Worm (Caenorhabditis elegans): ENCODE data around the gene spr-2.

The spr-2 gene

DNA sequence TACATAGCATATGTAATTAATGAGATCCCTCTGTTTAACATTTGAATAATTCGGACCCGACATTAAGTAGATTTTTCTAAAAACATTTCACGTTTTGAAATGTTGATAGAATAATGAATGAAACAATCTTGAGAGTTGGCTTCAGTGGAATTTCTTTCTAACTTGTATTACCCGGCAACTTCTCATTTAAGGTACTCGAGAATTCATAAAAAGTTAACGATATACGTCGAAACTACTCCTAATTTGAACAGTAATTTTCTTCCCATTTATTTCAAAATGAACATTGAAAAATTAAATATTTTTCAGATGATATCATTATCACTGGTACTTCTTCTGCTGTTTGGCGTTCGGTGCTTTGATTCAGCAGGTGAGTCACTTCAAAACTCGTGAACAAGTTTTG lies 15.5 kb downstream of the spr-2 start, which contains the start of gene C27B7.7:
TSS of gene C27B7.7 (plus strand) at position 301 of the 400 bp plus-strand sequence.
- TF ChIP-seq ceh-36 (tag; optimal IDR thresholded peaks at IDR 0.05) (no peak), scrt-1 (GFP tag; IDR thresholded peaks at IDR 0.05) (no peak), hnd-1 (tag; optimal IDR thresholded peaks at IDR 0.05) (no peak), aly-1 (tag; optimal IDR thresholded peaks at IDR 0.05) (no peak), ama-1 (optimal IDR thresholded peaks at IDR 0.05) (no peak), hmbx-1 (tag; optimal IDR thresholded peaks at IDR 0.05) (no peak), hmg-4 (GFP tag; optimal IDR thresholded peaks at IDR 0.05) (no peak), tbx-11 (GFP tag; IDR thresholded peaks at IDR 0.05) (no peak), tbx-37 (GFP tag; conservative IDR thresholded peaks at IDR 0.05) (no peak), sea-1 (GFP tag; conservative IDR thresholded peaks at IDR 0.05) (no peak), ceh-13 (GFP tag; optimal IDR thresholded peaks at IDR 0.05) (no peak), tra-4 (tag; optimal IDR thresholded peaks at IDR 0.05) (no peak), B0310.2 (tag; optimal IDR thresholded peaks at IDR 0.05) (no peak)

DNA sequence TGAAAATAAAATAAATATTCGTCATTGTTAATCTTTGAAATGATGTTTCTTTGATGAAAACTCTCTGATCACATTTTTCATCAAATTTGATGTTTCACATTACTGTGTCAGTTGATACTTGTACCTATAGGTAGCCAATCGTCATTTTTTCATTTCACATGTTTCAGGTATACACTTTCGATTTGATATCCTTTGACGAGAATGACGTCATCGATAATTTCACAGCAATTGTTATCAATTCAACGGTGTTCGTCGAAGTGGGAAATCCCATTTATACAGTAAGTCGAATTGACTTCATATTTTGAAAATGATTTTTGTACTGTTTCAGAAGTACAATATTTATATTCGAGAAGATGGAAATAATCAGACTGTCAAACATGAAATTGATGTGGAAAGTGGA lies 22.9 kb downstream of the spr-2 start:
- TF ChIP-seq aly-1 (tag; optimal IDR thresholded peaks at IDR 0.05) (no peak), hnd-1 (tag; optimal IDR thresholded peaks at IDR 0.05) (no peak), sea-1 (GFP tag; conservative IDR thresholded peaks at IDR 0.05) (no peak), F13C5.2 (tag; optimal IDR thresholded peaks at IDR 0.05) (no peak), ama-1 (optimal IDR thresholded peaks at IDR 0.05) (no peak), ceh-36 (tag; optimal IDR thresholded peaks at IDR 0.05) (no peak), flt-1 (GFP tag; IDR thresholded peaks at IDR 0.05) (no peak), tbx-37 (GFP tag; conservative IDR thresholded peaks at IDR 0.05) (no peak), scrt-1 (GFP tag; IDR thresholded peaks at IDR 0.05) (no peak), hmbx-1 (tag; optimal IDR thresholded peaks at IDR 0.05) (no peak), ets-7 (tag; optimal IDR thresholded peaks at IDR 0.05) (no peak), tbx-11 (GFP tag; IDR thresholded peaks at IDR 0.05) (no peak), B0310.2 (tag; optimal IDR thresholded peaks at IDR 0.05) (no peak), ceh-13 (GFP tag; optimal IDR thresholded peaks at IDR 0.05) (no peak), tra-4 (tag; optimal IDR thresholded peaks at IDR 0.05) (no peak), hmg-4 (GFP tag; optimal IDR thresholded peaks at IDR 0.05) (no peak), pes-1 (GFP tag; IDR thresholded peaks at IDR 0.05) (no peak)

DNA sequence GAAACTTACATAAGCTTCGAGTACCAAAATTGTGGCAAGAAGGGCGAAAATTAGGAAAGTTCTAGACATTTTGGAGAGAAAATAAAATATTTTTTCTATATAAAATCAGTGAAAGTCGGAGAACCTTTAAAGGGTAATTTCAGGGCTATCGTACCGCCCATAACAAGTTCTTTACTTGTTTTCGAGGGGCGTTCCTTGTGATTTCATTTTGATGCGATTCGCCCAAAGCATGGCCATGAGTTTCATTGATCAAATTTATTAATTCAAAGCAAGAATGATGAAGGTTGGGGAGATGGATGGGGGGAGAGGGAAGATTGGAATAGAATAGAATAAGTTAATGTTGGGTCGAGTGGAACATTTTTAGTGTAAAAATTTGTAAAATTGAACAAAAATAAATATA lies 24.7 kb downstream of the spr-2 start, which contains the start of gene C27B7.9:
TSS of gene C27B7.9 (minus strand) at position 101 of the 400 bp plus-strand sequence.
- TF ChIP-seq hnd-1 (tag; optimal IDR thresholded peaks at IDR 0.05): no peak
- TF ChIP-seq hmg-4 (GFP tag; optimal IDR thresholded peaks at IDR 0.05): no peak
- TF ChIP-seq hmbx-1 (tag; optimal IDR thresholded peaks at IDR 0.05): no peak
- no peak for TF ChIP-seq B0310.2 (tag; optimal IDR thresholded peaks at IDR 0.05)
- TF ChIP-seq ceh-36 (tag; optimal IDR thresholded peaks at IDR 0.05): no peak
- no peak for TF ChIP-seq tra-4 (tag; optimal IDR thresholded peaks at IDR 0.05)
- TF ChIP-seq F13C5.2 (tag; optimal IDR thresholded peaks at IDR 0.05): no peak
- TF ChIP-seq scrt-1 (GFP tag; IDR thresholded peaks at IDR 0.05): no peak
- no peak for TF ChIP-seq aly-1 (tag; optimal IDR thresholded peaks at IDR 0.05)
- TF ChIP-seq tbx-11 (GFP tag; IDR thresholded peaks at IDR 0.05): no peak
- TF ChIP-seq ama-1 (optimal IDR thresholded peaks at IDR 0.05): no peak
- TF ChIP-seq tbx-37 (GFP tag; conservative IDR thresholded peaks at IDR 0.05): no peak
- TF ChIP-seq flt-1 (GFP tag; IDR thresholded peaks at IDR 0.05): no peak
- no peak for TF ChIP-seq pes-1 (GFP tag; IDR thresholded peaks at IDR 0.05)

DNA sequence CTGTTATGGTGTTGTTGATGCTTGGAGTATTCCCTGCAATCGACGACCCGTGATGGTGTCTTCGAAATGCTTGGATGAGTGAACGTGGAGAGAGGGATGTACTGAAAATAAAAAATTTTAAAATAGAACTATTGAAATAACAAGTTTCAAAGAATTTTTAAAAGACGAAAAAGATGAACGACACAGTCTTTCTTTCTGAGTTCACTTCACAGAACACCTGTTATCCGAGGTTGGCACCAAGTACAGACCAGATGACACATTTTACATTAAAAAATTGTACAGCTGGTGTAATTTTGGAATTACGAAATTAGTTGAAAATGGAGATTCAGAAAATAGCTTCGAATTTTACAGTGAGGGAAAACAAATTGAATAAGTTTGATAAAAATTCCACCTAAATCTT lies 27.5 kb downstream of the spr-2 start, which contains the start of gene rap-1:
TSS of gene rap-1 (minus strand) at position 101 of the 400 bp plus-strand sequence.
- TF ChIP-seq hmg-4 (GFP tag; optimal IDR thresholded peaks at IDR 0.05): no peak
- TF ChIP-seq ama-1 (optimal IDR thresholded peaks at IDR 0.05): no peak
- no peak for TF ChIP-seq scrt-1 (GFP tag; IDR thresholded peaks at IDR 0.05)
- TF ChIP-seq aly-1 (tag; optimal IDR thresholded peaks at IDR 0.05): no peak
- no peak for TF ChIP-seq sea-1 (GFP tag; conservative IDR thresholded peaks at IDR 0.05)
- no peak for TF ChIP-seq tbx-37 (GFP tag; conservative IDR thresholded peaks at IDR 0.05)
- TF ChIP-seq F13C5.2 (tag; optimal IDR thresholded peaks at IDR 0.05): no peak
- TF ChIP-seq flt-1 (GFP tag; IDR thresholded peaks at IDR 0.05): no peak
- no peak for TF ChIP-seq pes-1 (GFP tag; IDR thresholded peaks at IDR 0.05)
- TF ChIP-seq ceh-13 (GFP tag; optimal IDR thresholded peaks at IDR 0.05): no peak
- no peak for TF ChIP-seq B0310.2 (tag; optimal IDR thresholded peaks at IDR 0.05)
- TF ChIP-seq hmbx-1 (tag; optimal IDR thresholded peaks at IDR 0.05): no peak
- no peak for TF ChIP-seq hnd-1 (tag; optimal IDR thresholded peaks at IDR 0.05)
- no peak for TF ChIP-seq tbx-11 (GFP tag; IDR thresholded peaks at IDR 0.05)

DNA sequence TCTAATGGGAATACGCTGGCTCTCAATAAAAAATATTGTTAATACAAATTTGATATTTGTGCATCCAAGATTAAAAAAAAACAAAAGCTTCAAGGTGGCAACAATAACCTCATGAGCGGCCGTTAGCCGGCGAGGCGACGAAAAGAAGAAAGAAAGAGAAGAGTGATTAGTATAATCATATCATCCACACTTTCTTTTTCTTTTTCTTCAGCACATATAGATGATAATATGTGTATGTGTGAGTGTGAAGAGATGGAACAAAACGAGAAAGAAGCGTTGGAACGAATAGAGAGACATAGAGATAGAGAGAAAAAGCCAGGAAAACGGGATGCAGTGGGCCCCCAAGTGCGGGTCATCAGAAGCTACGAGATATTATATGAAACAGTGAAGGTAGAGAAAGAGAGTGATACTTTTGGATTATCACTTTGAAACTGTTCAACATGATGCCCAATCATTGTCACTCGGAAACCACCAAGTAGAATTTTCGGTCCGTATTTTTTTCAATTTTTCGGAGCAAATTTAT lies 29.1 kb downstream of the spr-2 start:
- TF ChIP-seq hmg-4 (GFP tag; optimal IDR thresholded peaks at IDR 0.05) (no peak), ceh-36 (tag; optimal IDR thresholded peaks at IDR 0.05) (no peak), aly-1 (tag; optimal IDR thresholded peaks at IDR 0.05) (no peak), hmbx-1 (tag; optimal IDR thresholded peaks at IDR 0.05) (no peak), tbx-37 (GFP tag; conservative IDR thresholded peaks at IDR 0.05) (no peak), sea-1 (GFP tag; conservative IDR thresholded peaks at IDR 0.05) (no peak), pes-1 (GFP tag; IDR thresholded peaks at IDR 0.05) (no peak), ets-7 (tag; optimal IDR thresholded peaks at IDR 0.05) (no peak), F13C5.2 (tag; optimal IDR thresholded peaks at IDR 0.05) (no peak), ama-1 (optimal IDR thresholded peaks at IDR 0.05) (no peak), tra-4 (tag; optimal IDR thresholded peaks at IDR 0.05) (no peak), hnd-1 (tag; optimal IDR thresholded peaks at IDR 0.05) (no peak), flt-1 (GFP tag; IDR thresholded peaks at IDR 0.05) (no peak), scrt-1 (GFP tag; IDR thresholded peaks at IDR 0.05) (no peak), tbx-11 (GFP tag; IDR thresholded peaks at IDR 0.05) (no peak), B0310.2 (tag; optimal IDR thresholded peaks at IDR 0.05) (no peak)

DNA sequence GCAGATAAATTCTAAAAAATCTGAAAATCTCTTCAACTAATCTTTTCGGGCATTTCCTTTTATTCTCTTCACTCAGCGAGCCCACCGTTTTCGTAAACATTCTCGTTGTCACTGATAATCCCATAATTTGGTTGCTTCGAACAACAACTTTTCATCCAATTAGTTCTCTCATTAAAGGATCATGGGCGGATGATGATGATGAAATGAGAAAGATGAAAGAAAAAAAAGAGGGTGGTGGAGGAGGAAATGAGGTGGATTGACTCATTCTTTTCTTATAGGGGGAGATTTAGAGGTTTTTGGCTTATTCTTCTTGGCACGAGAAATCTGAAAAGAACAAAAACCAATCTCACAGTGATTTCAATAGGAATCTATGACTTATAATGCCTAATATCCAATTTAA lies 29.9 kb downstream of the spr-2 start:
- TF ChIP-seq flt-1 (GFP tag; IDR thresholded peaks at IDR 0.05) (no peak), pes-1 (GFP tag; IDR thresholded peaks at IDR 0.05) (no peak), hmbx-1 (tag; optimal IDR thresholded peaks at IDR 0.05) (no peak), aly-1 (tag; optimal IDR thresholded peaks at IDR 0.05) (no peak), ets-7 (tag; optimal IDR thresholded peaks at IDR 0.05) (no peak), ceh-36 (tag; optimal IDR thresholded peaks at IDR 0.05) (no peak), hmg-4 (GFP tag; optimal IDR thresholded peaks at IDR 0.05) (no peak), tra-4 (tag; optimal IDR thresholded peaks at IDR 0.05) (no peak), hnd-1 (tag; optimal IDR thresholded peaks at IDR 0.05) (no peak)

DNA sequence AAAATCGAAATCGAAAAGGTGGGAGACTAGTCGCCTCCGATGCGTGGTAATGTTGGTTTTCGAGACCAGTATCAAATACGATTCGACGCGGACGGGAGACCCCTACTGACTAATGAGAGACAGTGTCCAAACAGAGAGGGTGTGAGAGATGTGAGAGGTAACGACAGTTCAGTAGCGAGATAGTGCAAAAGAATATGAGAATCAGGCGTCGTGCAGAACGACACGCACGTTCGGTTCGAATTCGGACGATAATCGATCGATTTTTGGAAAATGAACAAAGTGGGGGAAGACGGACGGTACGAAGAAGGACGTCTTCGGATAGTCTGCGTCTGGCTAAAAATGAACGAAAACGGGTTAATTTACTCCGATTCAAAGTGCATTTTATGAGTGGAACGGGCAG lies 30.7 kb downstream of the spr-2 start, which contains the start of gene D1046.16:
TSS of gene D1046.16 (plus strand) at position 195 of the 400 bp plus-strand sequence.
- TF ChIP-seq F13C5.2 (tag; optimal IDR thresholded peaks at IDR 0.05) (no peak), ama-1 (optimal IDR thresholded peaks at IDR 0.05) (no peak), ceh-36 (tag; optimal IDR thresholded peaks at IDR 0.05) (no peak), hmg-4 (GFP tag; optimal IDR thresholded peaks at IDR 0.05) (no peak), tra-4 (tag; optimal IDR thresholded peaks at IDR 0.05) (no peak), B0310.2 (tag; optimal IDR thresholded peaks at IDR 0.05) (no peak), pes-1 (GFP tag; IDR thresholded peaks at IDR 0.05) (no peak), aly-1 (tag; optimal IDR thresholded peaks at IDR 0.05) (no peak), ceh-13 (GFP tag; optimal IDR thresholded peaks at IDR 0.05) (no peak), flt-1 (GFP tag; IDR thresholded peaks at IDR 0.05) (no peak), sea-1 (GFP tag; conservative IDR thresholded peaks at IDR 0.05) (no peak), tbx-11 (GFP tag; IDR thresholded peaks at IDR 0.05) (no peak), ets-7 (tag; optimal IDR thresholded peaks at IDR 0.05) (no peak), hnd-1 (tag; optimal IDR thresholded peaks at IDR 0.05) (no peak), tbx-37 (GFP tag; conservative IDR thresholded peaks at IDR 0.05) (no peak)

Data from whole organism, early embryonic.